Worm (Caenorhabditis elegans): ENCODE data around the gene srx-128.

srx-128 gene

ce11 chrV:13887358-13887757 is 50.1 kb downstream of the srx-128 start, which contains the start of gene srsx-19:
srsx-19 (plus strand) TSS chrV:13887658.
- TF ChIP-seq atf-7 (tag; optimal IDR thresholded peaks at IDR 0.05) (no peak), nhr-27 (tag; optimal IDR thresholded peaks at IDR 0.05) (no peak), nhr-179 (tag; optimal IDR thresholded peaks at IDR 0.05) (no peak), B0336.3 (GFP tag; IDR thresholded peaks at IDR 0.05) (no peak), ztf-28 (GFP tag; IDR thresholded peaks at IDR 0.05) (no peak), lag-1 (GFP tag; IDR thresholded peaks at IDR 0.05) (no peak), ztf-6 (GFP tag; IDR thresholded peaks at IDR 0.05) (no peak), nhr-80 (tag; optimal IDR thresholded peaks at IDR 0.05) (no peak), F22D6.2 (tag; optimal IDR thresholded peaks at IDR 0.05) (no peak), ccch-3 (GFP tag; optimal IDR thresholded peaks at IDR 0.05) (no peak), xnd-1 (tag; optimal IDR thresholded peaks at IDR 0.05) (no peak), ceh-40 (GFP tag; IDR thresholded peaks at IDR 0.05) (no peak), F10E7.11 (tag; optimal IDR thresholded peaks at IDR 0.05) (no peak), ama-1 (optimal IDR thresholded peaks at IDR 0.05) (no peak), ama-1 (GFP tag; optimal IDR thresholded peaks at IDR 0.05) (no peak), repo-1 (tag; optimal IDR thresholded peaks at IDR 0.05) (no peak), Y95B8A.8 (GFP tag; IDR thresholded peaks at IDR 0.05) (no peak), nfyb-1 (GFP tag; IDR thresholded peaks at IDR 0.05) (no peak), ceh-100 (GFP tag; IDR thresholded peaks at IDR 0.05) (no peak), D2030.7 (GFP tag; IDR thresholded peaks at IDR 0.05) (no peak)

All from whole organism, young adult.